Worm (Caenorhabditis elegans) whole organism, late embryonic: Measurements from ENCODE around the gene T22B3.3.

ENCODE experiments used
- C08G9.2 ChIP-seq: sonication (generic microtip); optimal IDR thresholded peaks from 2 replicates; lab custom pipeline; 2016; ENCODE audit warnings: mild to moderate bottlenecking, missing genetic modification characterization, moderate library complexity, missing compliant biosample characterization
- C38D4.7 ChIP-seq: fragments of 200-800 bp; sonication (Bioruptor generic); optimal IDR thresholded peaks from 2 replicates; lab custom pipeline; 2018; ENCODE audit warnings: mild to moderate bottlenecking, missing genetic modification characterization, moderate library complexity, missing compliant biosample characterization
- F13H6.1 ChIP-seq: sonication (generic microtip); optimal IDR thresholded peaks from 2 replicates; lab custom pipeline; 2016; ENCODE audit warnings: missing genetic modification characterization, missing compliant biosample characterization
- K09A11.1 ChIP-seq: sonication (generic microtip); optimal IDR thresholded peaks from 2 replicates; lab custom pipeline; 2017; ENCODE audit warnings: antibody characterized with exemption, mild to moderate bottlenecking, missing genetic modification characterization, missing compliant biosample characterization; ENCODE audit not compliant: insufficient read depth
- T23F11.4 ChIP-seq: fragments of 200-800 bp; sonication (Bioruptor generic); optimal IDR thresholded peaks from 2 replicates; lab custom pipeline; 2018; ENCODE audit warnings: mild to moderate bottlenecking, missing genetic modification characterization, missing compliant biosample characterization
- ceh-14 ChIP-seq: sonication (generic microtip); optimal IDR thresholded peaks from 2 replicates; lab custom pipeline; 2016; ENCODE audit warnings: missing genotype, missing genetic modification characterization, missing compliant biosample characterization
- ceh-18 ChIP-seq: sonication (generic microtip); optimal IDR thresholded peaks from 2 replicates; lab custom pipeline; 2016; ENCODE audit warnings: missing genetic modification characterization, missing compliant biosample characterization
- ceh-22 ChIP-seq: sonication (generic microtip); optimal IDR thresholded peaks from 2 replicates; lab custom pipeline; 2017; ENCODE audit warnings: missing biosample characterization, missing genetic modification characterization
- ceh-24 ChIP-seq: sonication (generic microtip); optimal IDR thresholded peaks from 2 replicates; lab custom pipeline; 2016; ENCODE audit warnings: mild to moderate bottlenecking, missing genetic modification characterization, missing compliant biosample characterization
- ceh-30 ChIP-seq: fragments of 150-350 bp; optimal IDR thresholded peaks from 2 replicates; lab custom pipeline; 2014; ENCODE audit warnings: missing biosample characterization, missing genetic modification characterization
- ceh-31 ChIP-seq: sonication (generic microtip); optimal IDR thresholded peaks from 2 replicates; lab custom pipeline; 2016; ENCODE audit warnings: missing genetic modification characterization, missing compliant biosample characterization
- ceh-34 ChIP-seq: sonication (generic microtip); optimal IDR thresholded peaks from 2 replicates; lab custom pipeline; 2016; ENCODE audit warnings: mild to moderate bottlenecking, missing genetic modification characterization, missing compliant biosample characterization
- che-1 ChIP-seq: sonication (generic microtip); optimal IDR thresholded peaks from 2 replicates; lab custom pipeline; 2016; ENCODE audit warnings: mild to moderate bottlenecking, missing genetic modification characterization, missing compliant biosample characterization
- dmd-4 ChIP-seq: sonication (generic microtip); optimal IDR thresholded peaks from 2 replicates; lab custom pipeline; 2016; ENCODE audit warnings: borderline replicate concordance, missing genetic modification characterization, missing compliant biosample characterization
- dve-1 ChIP-seq: sonication (generic microtip); optimal IDR thresholded peaks from 2 replicates; lab custom pipeline; 2017; ENCODE audit warnings: antibody characterized with exemption, mild to moderate bottlenecking, missing genetic modification characterization, missing compliant biosample characterization
- elt-2 ChIP-seq: sonication (generic microtip); optimal IDR thresholded peaks from 2 replicates; lab custom pipeline; 2016; ENCODE audit warnings: missing genetic modification reagents, missing genetic modification characterization, missing compliant biosample characterization
- eyg-1 ChIP-seq: sonication (generic microtip); optimal IDR thresholded peaks from 2 replicates; lab custom pipeline; 2016; ENCODE audit warnings: missing genotype, missing genetic modification characterization, missing compliant biosample characterization
- fax-1 ChIP-seq: sonication (generic microtip); optimal IDR thresholded peaks from 2 replicates; lab custom pipeline; 2016; ENCODE audit warnings: missing genotype, missing genetic modification characterization, missing compliant biosample characterization
- fkh-6 ChIP-seq: sonication (generic microtip); optimal IDR thresholded peaks from 2 replicates; lab custom pipeline; 2016; ENCODE audit warnings: missing genetic modification characterization, missing compliant biosample characterization
- hlh-13 ChIP-seq: fragments of 200-800 bp; sonication (Bioruptor generic); optimal IDR thresholded peaks from 2 replicates; lab custom pipeline; 2018; ENCODE audit warnings: mild to moderate bottlenecking, missing genetic modification characterization, missing compliant biosample characterization
- hlh-15 ChIP-seq: sonication (generic microtip); optimal IDR thresholded peaks from 2 replicates; lab custom pipeline; 2016; ENCODE audit warnings: missing genetic modification characterization, missing compliant biosample characterization
- hlh-8 ChIP-seq: sonication (generic microtip); optimal IDR thresholded peaks from 2 replicates; lab custom pipeline; 2016; ENCODE audit warnings: missing genotype, missing genetic modification characterization, missing compliant biosample characterization
- madf-2 ChIP-seq: sonication (generic microtip); optimal IDR thresholded peaks from 2 replicates; lab custom pipeline; 2017; ENCODE audit warnings: missing genetic modification characterization, missing compliant biosample characterization
- nfya-1 ChIP-seq: sonication (generic microtip); optimal IDR thresholded peaks from 2 replicates; lab custom pipeline; 2017; ENCODE audit warnings: missing genetic modification characterization, mild to moderate bottlenecking, missing compliant biosample characterization, antibody characterized with exemption, moderate library complexity
- odd-2 ChIP-seq: sonication (generic microtip); optimal IDR thresholded peaks from 2 replicates; lab custom pipeline; 2017; ENCODE audit warnings: antibody characterized with exemption, mild to moderate bottlenecking, missing genetic modification characterization, missing compliant biosample characterization
- pax-1 ChIP-seq: fragments of 150-350 bp; optimal IDR thresholded peaks from 2 replicates; lab custom pipeline; 2014; ENCODE audit warnings: missing biosample characterization, missing genetic modification characterization
- pha-2 ChIP-seq: sonication (generic microtip); optimal IDR thresholded peaks from 2 replicates; lab custom pipeline; 2017; ENCODE audit warnings: mild to moderate bottlenecking, missing genetic modification characterization, missing compliant biosample characterization
- pha-4 ChIP-seq: fragments of 150-350 bp; optimal IDR thresholded peaks from 2 replicates; lab custom pipeline; 2018; ENCODE audit warnings: missing biosample characterization, missing genetic modification reagents, missing genetic modification characterization
- pqm-1 ChIP-seq: sonication (generic microtip); optimal IDR thresholded peaks from 2 replicates; lab custom pipeline; 2016; ENCODE audit warnings: missing genetic modification characterization, missing compliant biosample characterization
- pros-1 ChIP-seq: fragments of 150-350 bp; optimal IDR thresholded peaks from 2 replicates; lab custom pipeline; 2014; ENCODE audit warnings: missing biosample characterization, missing genetic modification reagents, missing genetic modification characterization
- sdc-2 ChIP-seq: sonication (generic microtip); optimal IDR thresholded peaks from 2 replicates; lab custom pipeline; 2016; ENCODE audit warnings: missing genotype, missing genetic modification characterization, missing compliant biosample characterization
- sox-2 ChIP-seq: fragments of 200-800 bp; sonication (Bioruptor generic); IDR thresholded peaks from 2 replicates; pipeline ENCODE4 v1.3.6; 2022; ENCODE audit warnings: missing genetic modification reagents, missing genetic modification characterization, missing compliant biosample characterization
- syd-9 ChIP-seq: sonication (generic microtip); optimal IDR thresholded peaks from 2 replicates; lab custom pipeline; 2016; ENCODE audit warnings: mild to moderate bottlenecking, missing genetic modification characterization, moderate library complexity, missing compliant biosample characterization
- tbx-2 ChIP-seq: sonication (generic microtip); optimal IDR thresholded peaks from 2 replicates; lab custom pipeline; 2016; ENCODE audit warnings: missing genetic modification characterization, missing compliant biosample characterization
- tbx-7 ChIP-seq: sonication (generic microtip); optimal IDR thresholded peaks from 2 replicates; lab custom pipeline; 2016; ENCODE audit warnings: missing genotype, missing genetic modification characterization, missing compliant biosample characterization
- ttx-3 ChIP-seq: sonication (generic microtip); optimal IDR thresholded peaks from 2 replicates; lab custom pipeline; 2016; ENCODE audit warnings: missing genetic modification reagents, missing genetic modification characterization, missing compliant biosample characterization
- unc-3 ChIP-seq, 2 experiments: fragments of 200-800 bp in 1 of 2; sonication (Bioruptor generic) in 1 of 2; sonication (generic microtip) in 1 of 2; conservative IDR thresholded peaks in 1 of 2; optimal IDR thresholded peaks in 1 of 2; 2 replicates each; pipeline versions ENCODE4 v1.3.6 to Lab custom; 2016 to 2022; ENCODE audit warnings: missing compliant biosample characterization in 2 of 2, missing genetic modification characterization in 2 of 2, missing genetic modification reagents in 1 of 2
- unc-42 ChIP-seq: sonication (generic microtip); optimal IDR thresholded peaks from 2 replicates; lab custom pipeline; 2016; ENCODE audit warnings: missing genotype, missing genetic modification characterization, missing compliant biosample characterization
- unc-55 ChIP-seq: sonication (generic microtip); optimal IDR thresholded peaks from 2 replicates; lab custom pipeline; 2017; ENCODE audit warnings: missing biosample characterization, missing genetic modification reagents, missing genetic modification characterization

The T22B3.3 gene

DNA sequence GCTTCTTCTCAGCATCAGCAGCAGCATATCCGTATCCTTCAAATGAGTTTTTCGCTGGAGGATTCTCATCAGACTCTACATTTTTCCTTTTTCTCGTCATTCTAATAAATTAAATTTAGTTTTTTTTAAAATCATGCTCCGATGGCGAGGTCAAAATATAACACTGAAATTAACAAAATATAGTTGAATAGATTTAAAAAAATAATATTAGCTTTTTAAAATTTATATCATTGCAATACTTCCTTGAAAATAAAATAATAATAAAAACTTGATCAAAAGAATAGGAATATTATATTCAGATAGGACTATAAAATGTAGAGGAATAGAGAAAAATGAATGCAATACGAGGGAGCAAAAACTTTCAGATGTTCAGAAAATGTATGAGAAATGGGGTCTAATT is 15.6 kb downstream of the T22B3.3 start, which contains the start of gene ZK792.5:
Gene ZK792.5 (minus strand): TSS at position 101 of the 400 bp plus-strand sequence.
- no peak for TF ChIP-seq ceh-14 (tag; lab: Kevin White, UChicago)
- TF ChIP-seq unc-55 (GFP tag; lab: Kevin White, UChicago), result no peak
- TF ChIP-seq hlh-13 (GFP tag; lab: Kevin White, UChicago), result no peak
- no peak for TF ChIP-seq dmd-4 (tag; lab: Kevin White, UChicago)
- no peak for TF ChIP-seq K09A11.1 (tag; lab: Kevin White, UChicago)
- TF ChIP-seq che-1 (tag; lab: Kevin White, UChicago), result no peak
- no peak for TF ChIP-seq ceh-31 (tag; lab: Kevin White, UChicago)
- TF ChIP-seq sox-2 (GFP tag; lab: Robert Waterston, UW), result no peak
- no peak for TF ChIP-seq C08G9.2 (tag; lab: Kevin White, UChicago)
- TF ChIP-seq ceh-22 (tag; lab: Kevin White, UChicago), result no peak

DNA sequence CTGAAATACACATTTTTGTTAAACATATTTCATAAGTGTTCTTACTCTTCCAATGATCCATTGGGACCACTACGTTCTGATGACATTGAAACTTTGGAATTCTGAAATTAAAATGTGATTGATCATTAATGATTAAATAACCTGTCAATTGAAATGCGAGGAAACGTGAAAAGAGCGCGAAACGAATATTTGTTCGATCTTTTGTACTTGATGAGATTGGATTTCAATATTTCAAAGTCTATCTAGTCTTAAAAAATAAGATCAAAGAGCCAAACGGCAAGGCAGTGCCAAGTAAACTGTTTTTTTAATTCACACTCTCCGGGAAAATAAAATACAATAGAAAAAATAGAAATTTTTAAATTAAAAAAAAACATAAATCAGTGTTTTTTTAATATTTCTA is 21.7 kb downstream of the T22B3.3 start, which contains the start of gene ZK792.4:
Gene ZK792.4 (minus strand): TSS at position 101 of the 400 bp plus-strand sequence.
- TF ChIP-seq nfya-1 (tag; lab: Kevin White, UChicago) (no peak), madf-2 (tag; lab: Kevin White, UChicago) (no peak), ceh-24 (tag; lab: Kevin White, UChicago) (no peak)

DNA sequence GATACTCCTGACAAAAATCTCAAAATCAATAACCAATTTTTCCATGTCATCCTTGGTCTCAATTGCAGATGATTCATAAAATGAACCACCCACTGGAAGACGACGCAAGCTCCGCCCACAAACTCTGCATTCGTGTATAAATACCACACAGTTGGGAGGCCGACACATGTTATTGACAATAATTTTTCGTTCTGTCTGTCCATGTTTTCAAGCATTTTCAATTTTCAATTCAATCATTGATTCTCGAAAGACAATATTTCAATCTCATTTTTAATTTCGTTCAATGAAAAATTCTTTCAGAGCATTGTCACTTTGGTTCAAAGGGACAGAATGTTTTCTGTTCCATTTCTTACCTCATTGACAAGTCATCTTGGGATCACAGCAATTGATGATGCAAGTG is 27.5 kb downstream of the T22B3.3 start, which contains the start of gene inx-9:
Gene inx-9 (plus strand): TSS at position 301 of the 400 bp plus-strand sequence.
- no peak for TF ChIP-seq tbx-2 (tag; lab: Kevin White, UChicago)
- TF ChIP-seq eyg-1 (tag; lab: Kevin White, UChicago), result no peak
- TF ChIP-seq dve-1, result no peak
- no peak for TF ChIP-seq unc-3 (GFP tag; conservative IDR thresholded peaks at IDR 0.05; lab: Robert Waterston, UW)
- TF ChIP-seq unc-3 (tag; optimal IDR thresholded peaks at IDR 0.05; lab: Kevin White, UChicago), result no peak

DNA sequence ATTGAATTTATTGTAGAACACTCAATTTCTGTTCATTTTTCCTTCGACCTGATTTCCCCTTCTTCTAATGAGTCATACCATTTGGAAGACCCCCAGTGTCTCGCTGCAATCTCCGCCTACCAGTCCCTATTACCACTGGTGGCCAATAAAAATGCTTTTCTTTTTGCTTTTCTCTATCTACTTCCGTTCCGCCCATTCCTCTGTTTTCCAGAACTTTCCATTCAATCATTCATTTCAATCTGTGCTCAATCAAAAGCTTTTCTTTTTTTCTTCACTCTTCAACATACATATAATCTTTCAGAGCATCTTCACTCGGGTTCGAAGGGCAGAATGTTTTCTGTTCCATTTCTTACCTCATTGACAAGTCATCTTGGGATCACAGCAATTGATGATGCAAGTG is 30.0 kb downstream of the T22B3.3 start, which contains the start of gene inx-8:
Gene inx-8 (plus strand): TSS at position 301 of the 400 bp plus-strand sequence.
- TF ChIP-seq ttx-3 (tag; lab: Kevin White, UChicago) (no peak), pax-1 (no peak), odd-2 (no peak), fax-1 (tag; lab: Kevin White, UChicago) (no peak), syd-9 (tag; lab: Kevin White, UChicago) (no peak), T23F11.4 (GFP tag; lab: Kevin White, UChicago) (no peak), ceh-18 (tag; lab: Kevin White, UChicago) (no peak), sdc-2 (tag; lab: Kevin White, UChicago) (no peak), eyg-1 (tag; lab: Kevin White, UChicago) (no peak), ceh-14 (tag; lab: Kevin White, UChicago) (no peak), hlh-8 (tag; lab: Kevin White, UChicago) (no peak), elt-2 (tag; lab: Kevin White, UChicago) (no peak), F13H6.1 (no peak), K09A11.1 (tag; lab: Kevin White, UChicago) (no peak), pha-4 (no peak), ceh-30 (tag; lab: Kevin White, UChicago) (no peak), fkh-6 (tag; lab: Kevin White, UChicago) (no peak)
- TF ChIP-seq, all 69 proteins: peak for 0

DNA sequence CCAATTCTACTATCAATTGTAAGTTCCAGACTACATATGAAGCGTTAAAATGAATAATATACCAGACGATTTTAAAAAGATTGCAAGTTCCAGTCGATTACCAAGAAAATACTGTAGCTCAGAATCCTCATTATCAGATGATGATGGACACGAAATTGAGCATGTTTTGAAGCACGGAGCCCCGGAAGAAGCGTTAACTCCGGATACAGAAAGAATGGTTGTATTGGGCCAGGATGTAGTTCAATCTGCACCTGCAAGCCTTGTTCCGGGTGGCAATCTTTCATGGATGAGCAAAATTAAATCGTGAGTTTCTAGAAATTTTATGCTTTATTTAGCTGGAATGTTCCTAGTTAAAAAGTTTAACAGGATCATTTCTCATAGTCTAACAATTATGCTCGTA is 35.6 kb downstream of the T22B3.3 start, which contains the start of gene atg-4.2:
Gene atg-4.2 (plus strand): TSS at position 24 of the 400 bp plus-strand sequence.
- TF ChIP-seq ceh-31 (tag; lab: Kevin White, UChicago) (no peak), ceh-34 (tag; lab: Kevin White, UChicago) (no peak), ceh-18 (tag; lab: Kevin White, UChicago) (no peak), sox-2 (GFP tag; lab: Robert Waterston, UW) (no peak), pqm-1 (tag; lab: Kevin White, UChicago) (no peak), ceh-30 (tag; lab: Kevin White, UChicago) (no peak), nfya-1 (tag; lab: Kevin White, UChicago) (no peak), pros-1 (tag; lab: Kevin White, UChicago) (no peak), C38D4.7 (no peak), tbx-7 (tag; lab: Kevin White, UChicago) (no peak), dve-1 (no peak), ceh-22 (tag; lab: Kevin White, UChicago) (no peak), hlh-15 (tag; lab: Kevin White, UChicago) (no peak), unc-42 (tag; lab: Kevin White, UChicago) (no peak), odd-2 (no peak), pha-2 (tag; lab: Kevin White, UChicago) (no peak), pha-4 (no peak), tbx-2 (tag; lab: Kevin White, UChicago) (no peak)
